Worm (Caenorhabditis elegans): Measurements from ENCODE around the gene R07E5.11.

- TF ChIP-seq him-1 (tag; optimal IDR thresholded peaks at IDR 0.05) (no peak), dao-5 (tag; optimal IDR thresholded peaks at IDR 0.05) (no peak), W03F9.2 (tag; optimal IDR thresholded peaks at IDR 0.05) (no peak)
Observed at ce11 chrIII:4401142-4401541, 13.9 kb downstream of the R07E5.11 start, which contains the start of gene R07E5.15.
